Worm (Caenorhabditis elegans) whole organism, midembryonic: ENCODE results near the gene F14E5.8.

Experiments used
- T22C8.4 ChIP-seq: fragments of 200-800 bp; sonication (Bioruptor generic); IDR thresholded peaks from 2 replicates; pipeline ENCODE4 v1.3.6; 2022; ENCODE audit warnings: missing genetic modification characterization, missing compliant biosample characterization
- klf-2 ChIP-seq: fragments of 200-800 bp; sonication (Bioruptor generic); conservative IDR thresholded peaks from 2 replicates; pipeline ENCODE4 v1.3.6; 2022; ENCODE audit warnings: missing genetic modification reagents, missing genetic modification characterization, missing compliant biosample characterization

ce11 chrII:8441519-8441918 lies 21.6 kb downstream of the F14E5.8 start:
- TF ChIP-seq T22C8.4 (GFP tag; lab: Robert Waterston, UW) = no peak
- TF ChIP-seq klf-2 (GFP tag; lab: Robert Waterston, UW) = no peak
